Worm (Caenorhabditis elegans) whole organism, mixed stage, embryonic: Measurements from ENCODE around the gene zzz-1.
A peak's percentile ranks its signal among the peaks of the same experiment; 100 is the strongest.

Source experiments
- M03D4.4 ChIP-seq: sonication (generic microtip); optimal IDR thresholded peaks from 2 replicates; lab custom pipeline; 2017; ENCODE audit warnings: mild to moderate bottlenecking, missing genetic modification characterization, missing compliant biosample characterization
- bed-3 ChIP-seq: fragments of 200-800 bp; sonication (Bioruptor generic); optimal IDR thresholded peaks from 3 replicates; lab custom pipeline; 2018; ENCODE audit warnings: mild to moderate bottlenecking, missing genetic modification characterization, moderate library complexity, missing compliant biosample characterization
- blmp-1 ChIP-seq: fragments of 150-350 bp; optimal IDR thresholded peaks from 2 replicates; lab custom pipeline; 2014; ENCODE audit warnings: missing biosample characterization, missing genetic modification characterization
- ceh-39 ChIP-seq: fragments of 150-350 bp; optimal IDR thresholded peaks from 2 replicates; lab custom pipeline; 2014; ENCODE audit warnings: missing biosample characterization, missing genetic modification characterization
- ceh-43 ChIP-seq: fragments of 200-800 bp; sonication (Bioruptor generic); optimal IDR thresholded peaks from 2 replicates; lab custom pipeline; 2018; ENCODE audit warnings: mild to moderate bottlenecking, missing genetic modification characterization, moderate library complexity, missing compliant biosample characterization
- ceh-83 ChIP-seq: fragments of 200-800 bp; sonication (Bioruptor generic); optimal IDR thresholded peaks from 2 replicates; lab custom pipeline; 2018; ENCODE audit warnings: mild to moderate bottlenecking, missing genetic modification characterization, missing compliant biosample characterization
- ces-1 ChIP-seq: fragments of 150-350 bp; optimal IDR thresholded peaks from 2 replicates; lab custom pipeline; 2014; ENCODE audit warnings: missing biosample characterization, missing genetic modification reagents, missing genetic modification characterization
- elt-1 ChIP-seq: sonication (generic microtip); optimal IDR thresholded peaks from 2 replicates; lab custom pipeline; 2017; ENCODE audit warnings: missing genetic modification characterization, mild to moderate bottlenecking, missing compliant biosample characterization, antibody characterized with exemption, moderate library complexity, borderline replicate concordance; ENCODE audit not compliant: insufficient read depth
- elt-3 ChIP-seq: fragments of 150-350 bp; optimal IDR thresholded peaks from 2 replicates; lab custom pipeline; 2014; ENCODE audit warnings: missing biosample characterization, missing genetic modification characterization
- flh-1 ChIP-seq: fragments of 200-800 bp; sonication (Bioruptor generic); optimal IDR thresholded peaks from 2 replicates; lab custom pipeline; 2018; ENCODE audit warnings: mild to moderate bottlenecking, missing genetic modification characterization, moderate library complexity, missing compliant biosample characterization
- ham-2 ChIP-seq: fragments of 200-800 bp; sonication (Bioruptor generic); optimal IDR thresholded peaks from 2 replicates; lab custom pipeline; 2018; ENCODE audit warnings: mild to moderate bottlenecking, missing genetic modification characterization, missing compliant biosample characterization
- hlh-1 ChIP-seq: fragments of 150-350 bp; optimal IDR thresholded peaks from 2 replicates; lab custom pipeline; 2014; ENCODE audit warnings: missing biosample characterization, missing genetic modification reagents, missing genetic modification characterization
- lin-13 ChIP-seq: fragments of 150-350 bp; optimal IDR thresholded peaks from 2 replicates; lab custom pipeline; 2014; ENCODE audit warnings: missing biosample characterization, missing genetic modification characterization
- lin-32 ChIP-seq: fragments of 200-800 bp; sonication (Bioruptor generic); optimal IDR thresholded peaks from 2 replicates; lab custom pipeline; 2018; ENCODE audit warnings: mild to moderate bottlenecking, missing genetic modification characterization, missing compliant biosample characterization
- lsy-2 ChIP-seq: fragments of 150-350 bp; optimal IDR thresholded peaks from 2 replicates; lab custom pipeline; 2014; ENCODE audit warnings: missing biosample characterization, missing genetic modification characterization
- mab-5 ChIP-seq: fragments of 150-350 bp; optimal IDR thresholded peaks from 2 replicates; lab custom pipeline; 2014; ENCODE audit warnings: missing biosample characterization, missing genetic modification characterization
- mep-1 ChIP-seq: fragments of 150-350 bp; optimal IDR thresholded peaks from 2 replicates; lab custom pipeline; 2017; ENCODE audit warnings: missing biosample characterization, missing genetic modification reagents, missing genetic modification characterization, inconsistent platforms
- mls-2 ChIP-seq: sonication (generic microtip); optimal IDR thresholded peaks from 2 replicates; lab custom pipeline; 2016; ENCODE audit warnings: mild to moderate bottlenecking, missing genetic modification characterization, moderate library complexity, missing compliant biosample characterization
- nhr-12 ChIP-seq: fragments of 150-350 bp; optimal IDR thresholded peaks from 2 replicates; lab custom pipeline; 2014; ENCODE audit warnings: missing biosample characterization, missing genetic modification characterization
- nhr-2 ChIP-seq: fragments of 150-350 bp; optimal IDR thresholded peaks from 2 replicates; lab custom pipeline; 2014; ENCODE audit warnings: missing biosample characterization, missing genetic modification characterization
- nhr-76 ChIP-seq: sonication (generic microtip); optimal IDR thresholded peaks from 2 replicates; lab custom pipeline; 2017; ENCODE audit warnings: missing biosample characterization, missing genetic modification characterization
- pha-4 ChIP-seq: fragments of 150-350 bp; optimal IDR thresholded peaks from 2 replicates; lab custom pipeline; 2018; ENCODE audit warnings: missing biosample characterization, missing genetic modification reagents, missing genetic modification characterization
- sem-2 ChIP-seq: fragments of 200-800 bp; sonication (Bioruptor generic); optimal IDR thresholded peaks from 2 replicates; lab custom pipeline; 2018; ENCODE audit warnings: mild to moderate bottlenecking, missing genetic modification characterization, missing compliant biosample characterization
- sptf-1 ChIP-seq: sonication (generic microtip); optimal IDR thresholded peaks from 2 replicates; lab custom pipeline; 2017; ENCODE audit warnings: mild to moderate bottlenecking, missing genetic modification characterization, moderate library complexity, missing compliant biosample characterization
- unc-39 ChIP-seq: fragments of 150-350 bp; optimal IDR thresholded peaks from 2 replicates; lab custom pipeline; 2014; ENCODE audit warnings: missing biosample characterization, missing genetic modification characterization
- unc-62 ChIP-seq: fragments of 150-350 bp; optimal IDR thresholded peaks from 2 replicates; lab custom pipeline; 2014; ENCODE audit warnings: missing biosample characterization, missing genetic modification reagents, missing genetic modification characterization
- zip-8 ChIP-seq: fragments of 150-350 bp; optimal IDR thresholded peaks from 2 replicates; lab custom pipeline; 2014; ENCODE audit warnings: missing biosample characterization, missing genetic modification characterization

The zzz-1 gene

ce11 chrV:10925658-10926057 lies 16.7 kb upstream of the zzz-1 start:
- TF ChIP-seq pha-4 (tag; lab: Kevin White, UChicago) (no peak), nhr-76 (tag; lab: Kevin White, UChicago) (no peak), ceh-43 (GFP tag; lab: Kevin White, UChicago) (no peak), lsy-2 (no peak), mab-5 (tag; lab: Kevin White, UChicago) (no peak), hlh-1 (tag; lab: Kevin White, UChicago) (no peak), ham-2 (GFP tag; lab: Kevin White, UChicago) (no peak)

ce11 chrV:10924731-10925130 lies 15.8 kb upstream of the zzz-1 start, which contains the start of gene F58B4.6:
Gene F58B4.6 (plus strand): TSS chrV:10925031.
- TF ChIP-seq elt-3 (tag; lab: Kevin White, UChicago), result no peak
- peak; percentile 28 for TF ChIP-seq ces-1 (GFP tag; lab: Kevin White, UChicago)

- TF ChIP-seq blmp-1, result no peak
Measured at ce11 chrV:10923229-10923628, 14.3 kb upstream of the zzz-1 start, which contains the start of gene F58B4.7. Gene F58B4.7 (minus strand): TSS chrV:10923329.

- TF ChIP-seq blmp-1 (no peak), ceh-39 (tag; lab: Kevin White, UChicago) (no peak), unc-62 (GFP tag; lab: Kevin White, UChicago) (no peak), elt-1 (tag; lab: Kevin White, UChicago) (no peak), ceh-83 (GFP tag; lab: Kevin White, UChicago) (no peak), M03D4.4 (no peak), mls-2 (tag; lab: Kevin White, UChicago) (no peak), sem-2 (GFP tag; lab: Kevin White, UChicago) (no peak)
Measured at ce11 chrV:10921747-10922146, 12.8 kb upstream of the zzz-1 start, which contains the start of gene nas-31. Gene nas-31 (minus strand): TSS chrV:10921847.

- TF ChIP-seq hlh-1 (tag; lab: Kevin White, UChicago) (no peak), nhr-12 (tag; lab: Kevin White, UChicago) (no peak), unc-39 (tag; lab: Kevin White, UChicago) (no peak), sptf-1 (no peak), pha-4 (tag; lab: Kevin White, UChicago) (no peak), blmp-1 (no peak), ham-2 (GFP tag; lab: Kevin White, UChicago) (no peak)
Measured at ce11 chrV:10918373-10918772, 9.4 kb upstream of the zzz-1 start, which contains the start of gene F58B4.2. Gene F58B4.2 (minus strand): TSS chrV:10918473.

ce11 chrV:10915922-10916321 lies 7.0 kb upstream of the zzz-1 start:
- TF ChIP-seq unc-62 (GFP tag; lab: Kevin White, UChicago), result peak; percentile 81
- no peak for TF ChIP-seq sptf-1

ce11 chrV:10909959-10910358 lies 988 bp upstream of the zzz-1 start:
- TF ChIP-seq mab-5 (tag; lab: Kevin White, UChicago) (no peak), elt-3 (tag; lab: Kevin White, UChicago) (no peak), lsy-2 (no peak), lin-32 (GFP tag; lab: Kevin White, UChicago) (no peak), ham-2 (GFP tag; lab: Kevin White, UChicago) (no peak), bed-3 (GFP tag; lab: Kevin White, UChicago) (no peak), nhr-2 (tag; lab: Kevin White, UChicago) (no peak), zip-8 (no peak), flh-1 (GFP tag; lab: Kevin White, UChicago) (no peak), mep-1 (tag; lab: Kevin White, UChicago) (no peak), ceh-43 (GFP tag; lab: Kevin White, UChicago) (no peak), lin-13 (no peak), hlh-1 (tag; lab: Kevin White, UChicago) (no peak)
